Worm (Caenorhabditis elegans): ENCODE data around the gene T05H10.1.

ce11 chrII:8028730-8029129, 13.7 kb upstream of the T05H10.1 start:
- TF ChIP-seq ztf-11 (tag; optimal IDR thresholded peaks at IDR 0.05) (no peak), elt-1 (tag; optimal IDR thresholded peaks at IDR 0.05; ENCODE audit: borderline replicate concordance, insufficient read depth) (no peak), nhr-237 (tag; optimal IDR thresholded peaks at IDR 0.05) (no peak), mab-5 (tag; optimal IDR thresholded peaks at IDR 0.05) (no peak), unc-62 (GFP tag; optimal IDR thresholded peaks at IDR 0.05) (no peak), elt-3 (tag; optimal IDR thresholded peaks at IDR 0.05) (no peak), ces-1 (GFP tag; optimal IDR thresholded peaks at IDR 0.05) (no peak), snpc-4 (tag; optimal IDR thresholded peaks at IDR 0.05) (no peak), lin-13 (tag; optimal IDR thresholded peaks at IDR 0.05) (no peak), lsy-2 (tag; optimal IDR thresholded peaks at IDR 0.05) (no peak), pha-4 (tag; optimal IDR thresholded peaks at IDR 0.05) (no peak), nhr-76 (tag; optimal IDR thresholded peaks at IDR 0.05) (no peak), nhr-12 (tag; optimal IDR thresholded peaks at IDR 0.05) (no peak), ham-2 (GFP tag; optimal IDR thresholded peaks at IDR 0.05) (no peak)

All from whole organism, mixed stage, embryonic.